Worm (Caenorhabditis elegans): ENCODE results near the gene B0285.3.

DNA sequence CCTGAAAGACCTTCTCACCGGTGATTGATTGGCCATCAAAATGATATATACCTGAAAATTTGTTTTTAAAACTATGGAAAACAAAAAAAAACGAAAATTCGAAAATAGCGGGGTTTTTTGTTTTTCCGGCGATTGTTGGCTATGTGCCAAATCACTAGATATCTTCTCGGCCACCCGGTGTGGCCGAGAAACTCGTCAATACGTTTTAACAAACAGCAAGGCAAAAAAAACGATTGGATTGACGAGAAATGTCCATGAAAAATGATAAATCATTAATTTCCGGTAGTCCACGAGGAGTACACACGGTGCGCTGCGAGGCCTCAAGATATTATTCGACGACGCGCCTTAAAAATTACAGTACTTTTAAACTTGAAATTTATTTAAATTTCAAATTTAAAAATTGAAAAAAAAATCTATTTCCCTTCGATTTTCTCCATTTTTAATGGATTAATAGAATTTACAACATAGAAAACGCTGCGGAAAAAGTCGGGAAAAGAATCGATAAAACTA, 42.1 kb downstream of the B0285.3 start, which contains the start of gene R10E4.11:
- TF ChIP-seq sdc-2 (tag; optimal IDR thresholded peaks at IDR 0.05) (no peak), zip-5 (tag; optimal IDR thresholded peaks at IDR 0.05) (no peak), elt-4 (tag; optimal IDR thresholded peaks at IDR 0.05) (no peak), ceh-22 (tag; optimal IDR thresholded peaks at IDR 0.05) (no peak), ceh-9 (tag; optimal IDR thresholded peaks at IDR 0.05) (no peak), ceh-24 (tag; optimal IDR thresholded peaks at IDR 0.05) (no peak), F13H6.1 (tag; optimal IDR thresholded peaks at IDR 0.05) (no peak), dve-1 (tag; optimal IDR thresholded peaks at IDR 0.05) (no peak), mec-3 (tag; optimal IDR thresholded peaks at IDR 0.05; ENCODE audit: borderline replicate concordance) (no peak), ama-1 (optimal IDR thresholded peaks at IDR 0.05) (no peak), nhr-11 (tag; optimal IDR thresholded peaks at IDR 0.05) (no peak)
